Fruit fly (Drosophila melanogaster) whole organism, embryonic: Measurements from ENCODE around the gene CG5781.

Experiments
- Bgb ChIP-seq: fragments of 200-800 bp; sonication (Bioruptor generic); IDR thresholded peaks from 2 replicates; pipeline ENCODE4 v1.3.6; 2022; ENCODE audit warnings: missing biosample characterization, missing genetic modification characterization; ENCODE audit not compliant: partially characterized antibody
- CG10543 ChIP-seq: fragments of 200-800 bp; sonication (Bioruptor generic); optimal IDR thresholded peaks from 3 replicates; lab custom pipeline; 2017; ENCODE audit warnings: missing biosample characterization, mild to moderate bottlenecking, missing genetic modification characterization, moderate library complexity
- CG10959 ChIP-seq: fragments of 200-800 bp; sonication (Bioruptor generic); IDR thresholded peaks from 2 replicates; pipeline ENCODE4 v1.3.6; 2022; ENCODE audit warnings: missing biosample characterization, missing genetic modification characterization
- CG12236 ChIP-seq: fragments of 200-800 bp; sonication (Bioruptor generic); optimal IDR thresholded peaks from 2 replicates; lab custom pipeline; 2016; ENCODE audit warnings: missing biosample characterization, missing genetic modification characterization
- CG12391 ChIP-seq: fragments of 200-800 bp; sonication (Bioruptor generic); optimal IDR thresholded peaks from 3 replicates; lab custom pipeline; 2018; ENCODE audit warnings: missing biosample characterization, mild to moderate bottlenecking, missing genetic modification characterization, moderate library complexity
- CG12942 ChIP-seq: fragments of 200-800 bp; sonication (Bioruptor generic); optimal IDR thresholded peaks from 3 replicates; lab custom pipeline; 2016; ENCODE audit warnings: missing biosample characterization, missing genetic modification characterization
- CG13296 ChIP-seq: fragments of 200-800 bp; sonication (Bioruptor generic); optimal IDR thresholded peaks from 3 replicates; lab custom pipeline; 2018; ENCODE audit warnings: missing biosample characterization, mild to moderate bottlenecking, missing genetic modification characterization
- CG13894 ChIP-seq: fragments of 200-800 bp; sonication (Bioruptor generic); optimal IDR thresholded peaks from 3 replicates; lab custom pipeline; 2018; ENCODE audit warnings: missing biosample characterization, mild to moderate bottlenecking, missing genetic modification characterization, moderate library complexity
- CG14014 ChIP-seq: fragments of 200-800 bp; sonication (Bioruptor generic); IDR thresholded peaks from 2 replicates; pipeline ENCODE4 v1.3.6; 2022; ENCODE audit warnings: missing biosample characterization, missing genetic modification characterization
- CG14710 ChIP-seq: fragments of 200-800 bp; sonication (Bioruptor generic); optimal IDR thresholded peaks from 3 replicates; lab custom pipeline; 2019; ENCODE audit warnings: missing biosample characterization, mild to moderate bottlenecking, missing genetic modification characterization, moderate library complexity
- CG15011 ChIP-seq: fragments of 200-800 bp; sonication (Bioruptor generic); optimal IDR thresholded peaks from 3 replicates; lab custom pipeline; 2018; ENCODE audit warnings: missing biosample characterization, mild to moderate bottlenecking, missing genetic modification characterization
- CG2678 ChIP-seq: fragments of 200-800 bp; sonication (Bioruptor generic); optimal IDR thresholded peaks from 3 replicates; lab custom pipeline; 2019; ENCODE audit warnings: missing biosample characterization, mild to moderate bottlenecking, missing genetic modification characterization, moderate library complexity
- CG4360 ChIP-seq: fragments of 200-800 bp; sonication (Bioruptor generic); IDR thresholded peaks from 2 replicates; pipeline ENCODE4 v1.3.6; 2022; ENCODE audit warnings: missing biosample characterization, missing genetic modification characterization
- CG7271 ChIP-seq: fragments of 200-800 bp; sonication (Bioruptor generic); optimal IDR thresholded peaks from 2 replicates; lab custom pipeline; 2018; ENCODE audit warnings: missing biosample characterization, mild to moderate bottlenecking, missing genetic modification characterization, moderate library complexity
- CG7372 ChIP-seq: fragments of 200-800 bp; sonication (Bioruptor generic); IDR thresholded peaks from 2 replicates; pipeline ENCODE4 v1.3.6; 2022; ENCODE audit warnings: missing biosample characterization, missing genetic modification characterization
- CG9797 ChIP-seq: fragments of 200-800 bp; sonication (Bioruptor generic); optimal IDR thresholded peaks from 3 replicates; lab custom pipeline; 2018; ENCODE audit warnings: missing biosample characterization, mild to moderate bottlenecking, missing genetic modification characterization
- CHES-1-like ChIP-seq: fragments of 200-800 bp; sonication (Bioruptor generic); optimal IDR thresholded peaks from 2 replicates; lab custom pipeline; 2016; ENCODE audit warnings: missing biosample characterization, missing genetic modification characterization
- CTCF ChIP-seq: fragments of 200-800 bp; sonication (Bioruptor generic); optimal IDR thresholded peaks from 2 replicates; lab custom pipeline; 2017; ENCODE audit warnings: missing biosample characterization, mild to moderate bottlenecking, missing genetic modification characterization, moderate library complexity
- Ets97D ChIP-seq: fragments of 200-800 bp; sonication (Bioruptor generic); optimal IDR thresholded peaks from 3 replicates; lab custom pipeline; 2016; ENCODE audit warnings: missing biosample characterization, missing genetic modification characterization
- Hr39 ChIP-seq: fragments of >200 bp; optimal IDR thresholded peaks from 2 replicates; lab custom pipeline; 2017
- Rfx ChIP-seq: fragments of 200-800 bp; sonication (Bioruptor generic); IDR thresholded peaks from 2 replicates; pipeline ENCODE4 v1.3.6; 2022; ENCODE audit warnings: missing biosample characterization, missing genetic modification characterization
- Sry-δ ChIP-seq: fragments of 200-800 bp; sonication (Bioruptor generic); optimal IDR thresholded peaks from 2 replicates; lab custom pipeline; 2016; ENCODE audit warnings: missing biosample characterization, missing genetic modification characterization
- aop ChIP-seq: fragments of 200-800 bp; sonication (Bioruptor generic); IDR thresholded peaks from 2 replicates; pipeline ENCODE4 v1.3.6; 2022; ENCODE audit warnings: missing biosample characterization, missing genetic modification characterization
- ash1 ChIP-seq: fragments of 200-800 bp; sonication (Bioruptor generic); optimal IDR thresholded peaks from 2 replicates; lab custom pipeline; 2018; ENCODE audit warnings: missing biosample characterization, mild to moderate bottlenecking, missing genetic modification characterization
- cato ChIP-seq: fragments of 200-800 bp; sonication (Bioruptor generic); optimal IDR thresholded peaks from 2 replicates; lab custom pipeline; 2016; ENCODE audit warnings: missing biosample characterization, missing genetic modification characterization, borderline replicate concordance
- ci ChIP-seq: fragments of 200-800 bp; sonication (Bioruptor generic); IDR thresholded peaks from 3 replicates; pipeline ENCODE4 v1.3.6; 2022; ENCODE audit warnings: missing biosample characterization, missing genetic modification characterization
- dan ChIP-seq: fragments of 200-800 bp; sonication (Bioruptor generic); IDR thresholded peaks from 2 replicates; pipeline ENCODE4 v1.3.6; 2022; ENCODE audit warnings: missing biosample characterization, missing genetic modification characterization
- dm ChIP-seq: fragments of 200-800 bp; sonication (Bioruptor generic); optimal IDR thresholded peaks from 3 replicates; lab custom pipeline; 2016; ENCODE audit warnings: missing biosample characterization, missing genetic modification characterization
- dmrt99B ChIP-seq: fragments of 200-800 bp; sonication (Bioruptor generic); optimal IDR thresholded peaks from 2 replicates; lab custom pipeline; 2018; ENCODE audit warnings: missing biosample characterization, mild to moderate bottlenecking, missing genetic modification characterization, moderate library complexity
- fd3F ChIP-seq: fragments of 200-800 bp; sonication (Bioruptor generic); optimal IDR thresholded peaks from 2 replicates; lab custom pipeline; 2018; ENCODE audit warnings: missing biosample characterization, mild to moderate bottlenecking, missing genetic modification characterization, moderate library complexity
- ftz-f1 ChIP-seq: fragments of 200-800 bp; sonication (Bioruptor generic); optimal IDR thresholded peaks from 2 replicates; lab custom pipeline; 2016; ENCODE audit warnings: missing biosample characterization, missing genetic modification characterization
- gem ChIP-seq: fragments of 200-800 bp; sonication (Bioruptor generic); optimal IDR thresholded peaks from 2 replicates; lab custom pipeline; 2019; ENCODE audit warnings: missing biosample characterization, mild to moderate bottlenecking, missing genetic modification characterization, moderate library complexity
- grau ChIP-seq: fragments of 200-800 bp; optimal IDR thresholded peaks from 3 replicates; lab custom pipeline; 2019; ENCODE audit warnings: missing biosample characterization, mild to moderate bottlenecking, missing genetic modification characterization, moderate library complexity
- gsb ChIP-seq: fragments of 200-800 bp; sonication (Bioruptor generic); IDR thresholded peaks from 2 replicates; pipeline ENCODE4 v1.3.6; 2022; ENCODE audit warnings: missing biosample characterization, missing genetic modification characterization
- inv ChIP-seq: fragments of 200-800 bp; sonication (Bioruptor generic); IDR thresholded peaks from 2 replicates; pipeline ENCODE4 v1.3.6; 2022; ENCODE audit warnings: missing biosample characterization, missing genetic modification characterization; ENCODE audit not compliant: partially characterized antibody
- kah ChIP-seq: fragments of 200-800 bp; sonication (Bioruptor generic); optimal IDR thresholded peaks from 2 replicates; lab custom pipeline; 2018; ENCODE audit warnings: missing biosample characterization, mild to moderate bottlenecking, missing genetic modification characterization
- klu ChIP-seq: fragments of 200-800 bp; sonication (Bioruptor generic); IDR thresholded peaks from 2 replicates; pipeline ENCODE4 v1.3.6; 2022; ENCODE audit warnings: missing biosample characterization, missing genetic modification characterization
- mld ChIP-seq: fragments of 200-800 bp; sonication (Bioruptor generic); IDR thresholded peaks from 3 replicates; pipeline ENCODE4 v1.3.6; 2022; ENCODE audit warnings: missing biosample characterization, missing genetic modification characterization; ENCODE audit not compliant: partially characterized antibody
- nerfin-1 ChIP-seq: fragments of 200-800 bp; sonication (Bioruptor generic); optimal IDR thresholded peaks from 3 replicates; lab custom pipeline; 2019; ENCODE audit warnings: missing biosample characterization, mild to moderate bottlenecking, missing genetic modification characterization, moderate library complexity
- nerfin-2 ChIP-seq: fragments of 200-800 bp; sonication (Bioruptor generic); IDR thresholded peaks from 2 replicates; pipeline ENCODE4 v1.3.6; 2022; ENCODE audit warnings: missing biosample characterization, missing genetic modification characterization; ENCODE audit not compliant: partially characterized antibody
- nmo ChIP-seq: fragments of 200-800 bp; sonication (Bioruptor generic); optimal IDR thresholded peaks from 2 replicates; lab custom pipeline; 2018; ENCODE audit warnings: missing biosample characterization, mild to moderate bottlenecking, missing genetic modification characterization, moderate library complexity
- prd ChIP-seq, 3 experiments: fragments of >200 bp in 2 of 3; fragments of 200-800 bp in 1 of 3; sonication (Bioruptor generic) in 1 of 3; optimal IDR thresholded peaks in 2 of 3; IDR thresholded peaks in 1 of 3; 2 replicates in 2 of 3; 3 replicates in 1 of 3; pipeline versions ENCODE4 v1.3.6 to Lab custom; 2017 to 2022; ENCODE audit warnings: missing biosample characterization in 1 of 3, missing genetic modification characterization in 1 of 3
- pzg ChIP-seq: fragments of 200-800 bp; sonication (Bioruptor generic); optimal IDR thresholded peaks from 3 replicates; lab custom pipeline; 2018; ENCODE audit warnings: missing biosample characterization, mild to moderate bottlenecking, missing genetic modification characterization, moderate library complexity
- sens ChIP-seq: fragments of 200-800 bp; sonication (Bioruptor generic); peaks from one replicate; lab custom pipeline; 2016; ENCODE audit warnings: missing biosample characterization, missing genetic modification characterization
- sima ChIP-seq: fragments of 200-800 bp; sonication (Bioruptor generic); optimal IDR thresholded peaks from 2 replicates; lab custom pipeline; 2016; ENCODE audit warnings: missing biosample characterization, missing genetic modification characterization
- slou ChIP-seq: fragments of 200-800 bp; sonication (Bioruptor generic); optimal IDR thresholded peaks from 3 replicates; lab custom pipeline; 2016; ENCODE audit warnings: missing biosample characterization, missing genetic modification characterization
- sob ChIP-seq: fragments of 200-800 bp; sonication (Bioruptor generic); IDR thresholded peaks from 2 replicates; pipeline ENCODE4 v1.3.6; 2022; ENCODE audit warnings: missing biosample characterization, missing genetic modification characterization
- tup ChIP-seq: fragments of 200-800 bp; sonication (Bioruptor generic); optimal IDR thresholded peaks from 2 replicates; lab custom pipeline; 2016; ENCODE audit warnings: missing biosample characterization, mild to moderate bottlenecking, missing genetic modification characterization, moderate library complexity
- wor ChIP-seq: fragments of 200-800 bp; sonication (Bioruptor generic); IDR thresholded peaks from 2 replicates; pipeline ENCODE4 v1.3.6; 2022; ENCODE audit warnings: missing biosample characterization, missing genetic modification characterization

Gene CG5781

dm6 chr2L:12700381-12700963, 3.3 kb upstream of the CG5781 start, which contains the start of gene CG17036 (continued):
- no peak for TF ChIP-seq Sry-δ (GFP tag; lab: Kevin White, UChicago)
- TF ChIP-seq Rfx (GFP tag; lab: Robert Waterston, UW): peak; percentile 66
- no peak for TF ChIP-seq ash1
- TF ChIP-seq CG14710 (tag; lab: Kevin White, UChicago): no peak
- TF ChIP-seq CG7372 (GFP tag; lab: Robert Waterston, UW): no peak
- 0 out of 2 replicates have a peak, but pooled peaks have one; percentile 36 for TF ChIP-seq sob (GFP tag; lab: Robert Waterston, UW)
- TF ChIP-seq CG10543: peak; percentile 11
- no peak for TF ChIP-seq slou (GFP tag; lab: Kevin White, UChicago)
- TF ChIP-seq prd (optimal IDR thresholded peaks at IDR 0.05; lab: Kevin White, UChicago): no peak
- TF ChIP-seq prd (GFP tag; IDR thresholded peaks at IDR 0.05; lab: Robert Waterston, UW): peak; percentile 37; the same call in 1 of the 3 replicates
- peak; percentile 43 for TF ChIP-seq grau
- TF ChIP-seq aop (GFP tag; lab: Robert Waterston, UW): no peak
- TF ChIP-seq CG13894 (tag; lab: Kevin White, UChicago): no peak
- peak; percentile 40 for TF ChIP-seq CG12391 (tag; lab: Kevin White, UChicago)
- no peak for TF ChIP-seq CTCF (GFP tag; lab: Kevin White, UChicago)

dm6 chr2L:12694823-12695420, 2.2 kb downstream of the CG5781 start, which contains the start of the genes IFT43 and PICK1:
IFT43 (minus strand) TSS chr2L:12694988.
PICK1 (plus strand) TSS chr2L:12695033.
- TF ChIP-seq nerfin-1 (tag; lab: Kevin White, UChicago) (peak; percentile 58), CG15011 (GFP tag; lab: Kevin White, UChicago) (no peak), ftz-f1 (GFP tag; lab: Kevin White, UChicago) (peak; percentile 55), Bgb (GFP tag; lab: Robert Waterston, UW) (peak; percentile 89), pzg (peak; percentile 70), CG12942 (no peak), Hr39 (lab: Kevin White, UChicago) (no peak), mld (GFP tag; lab: Robert Waterston, UW) (peak; percentile 80; the same call in 2 of the 3 replicates), gsb (GFP tag; lab: Robert Waterston, UW) (no peak), CG14014 (GFP tag; lab: Robert Waterston, UW) (no peak), fd3F (GFP tag; lab: Kevin White, UChicago) (no peak), klu (GFP tag; lab: Robert Waterston, UW) (no peak), ci (0 out of 3 replicates have a peak, but pooled peaks have one; percentile 33), kah (peak; percentile 99), sens (peak; percentile 46), CG12236 (GFP tag; lab: Kevin White, UChicago) (no peak), tup (no peak), CG2678 (tag; lab: Kevin White, UChicago) (no peak), CG4360 (GFP tag; lab: Robert Waterston, UW) (no peak), dm (no peak), CG9797 (GFP tag; lab: Kevin White, UChicago) (peak; percentile 40), CG13296 (GFP tag; lab: Kevin White, UChicago) (no peak), nerfin-2 (peak; percentile 59; the same call in 1 of the 2 replicates), CG7271 (tag; lab: Kevin White, UChicago) (no peak), gem (tag; lab: Kevin White, UChicago) (no peak), nmo (GFP tag; lab: Kevin White, UChicago) (peak; percentile 1), sima (GFP tag; lab: Kevin White, UChicago) (no peak), cato (GFP tag; lab: Kevin White, UChicago) (no peak), Ets97D (GFP tag; lab: Kevin White, UChicago) (peak; percentile 25), inv (GFP tag; lab: Robert Waterston, UW) (peak; percentile 56), dmrt99B (tag; lab: Kevin White, UChicago) (no peak), dan (GFP tag; lab: Robert Waterston, UW) (no peak), wor (GFP tag; lab: Robert Waterston, UW) (no peak), CHES-1-like (GFP tag; lab: Kevin White, UChicago) (peak; percentile 4), slou (GFP tag; lab: Kevin White, UChicago) (no peak), CG10959 (GFP tag; lab: Robert Waterston, UW) (no peak)
